2 fruit fly cellular contexts compared by ENCODE assay signal in the genomic region with DNA sequence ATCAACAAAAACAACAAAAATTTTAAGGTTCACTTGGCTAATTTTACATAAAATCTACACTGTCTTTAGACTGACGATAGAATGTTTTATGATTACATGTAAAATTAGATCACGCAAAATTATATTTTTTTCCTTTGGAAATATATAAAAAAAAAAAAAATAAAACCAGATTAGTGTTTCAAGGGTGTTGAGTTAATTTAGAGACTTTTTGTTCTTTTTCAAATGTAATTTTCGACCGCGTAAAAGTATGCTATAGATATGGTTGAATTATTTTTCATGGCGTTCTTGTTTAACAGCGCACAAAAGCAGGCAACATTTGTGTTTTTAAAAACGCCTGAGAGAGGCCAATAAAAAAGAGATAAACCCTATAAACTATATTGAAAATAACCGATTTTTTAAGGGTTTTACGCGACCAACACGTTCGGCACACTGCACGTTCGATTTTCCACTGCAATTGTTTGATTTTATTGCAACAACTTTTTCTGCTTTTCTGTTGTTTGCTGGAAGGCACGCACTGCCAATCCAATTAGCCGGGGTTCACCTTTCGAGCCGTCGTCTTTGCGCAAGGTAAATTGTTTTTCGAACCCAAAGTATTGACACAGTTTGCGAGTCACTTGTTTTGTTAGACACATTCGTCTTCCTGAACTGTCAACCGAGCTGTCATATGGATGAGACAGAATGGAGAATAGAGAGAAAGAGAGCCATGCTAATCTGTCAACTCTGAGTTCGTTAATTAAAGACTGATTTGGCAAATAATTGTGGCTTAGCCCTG.
A peak's percentile ranks its signal among the peaks of the same experiment; 100 is the strongest.
TF ChIP-seq lines count a peak whose summit lies in the region.

No protein-coding gene starts in this region.

TF ChIP-seq in whole organism, embryonic, 481 proteins besides CTCF, POLR2A, EP300 and RAD21 (continued from another document and continues in another):
- TF ChIP-seq Doc3 (GFP tag; IDR thresholded peaks at IDR 0.05; lab: Robert Waterston, UW; ENCODE audit: partially characterized antibody) (no peak), CG18262 (tag; optimal IDR thresholded peaks at IDR 0.05; lab: Kevin White, UChicago) (peak; percentile 5), gsb-n (tag; optimal IDR thresholded peaks at IDR 0.05; lab: Kevin White, UChicago) (peak; percentile 8), toy (GFP tag; IDR thresholded peaks at IDR 0.05; lab: Robert Waterston, UW) (no peak), dpn (GFP tag; optimal IDR thresholded peaks at IDR 0.05; lab: Kevin White, UChicago) (no peak), sna (GFP tag; IDR thresholded peaks at IDR 0.05; lab: Robert Waterston, UW; ENCODE audit: partially characterized antibody) (no peak), ken (GFP tag; IDR thresholded peaks at IDR 0.05; lab: Robert Waterston, UW) (no peak), ci (GFP tag; IDR thresholded peaks at IDR 0.05; lab: Robert Waterston, UW) (peak; percentile 48; the same call in 2 of the 3 replicates), NK7.1 (GFP tag; optimal IDR thresholded peaks at IDR 0.05; lab: Kevin White, UChicago) (no peak), Hr3 (GFP tag; optimal IDR thresholded peaks at IDR 0.05; lab: Kevin White, UChicago) (no peak), gem (tag; optimal IDR thresholded peaks at IDR 0.05; lab: Kevin White, UChicago) (peak; percentile 5), CG6683 (GFP tag; optimal IDR thresholded peaks at IDR 0.05; lab: Kevin White, UChicago) (no peak), Dref (GFP tag; IDR thresholded peaks at IDR 0.05; lab: Robert Waterston, UW) (no peak), sob (GFP tag; IDR thresholded peaks at IDR 0.05; lab: Robert Waterston, UW) (no peak), Opbp (GFP tag; IDR thresholded peaks at IDR 0.05; lab: Robert Waterston, UW; ENCODE audit: partially characterized antibody) (0 out of 3 replicates have a peak, but pooled peaks have one; percentile 14), CG6689 (GFP tag; IDR thresholded peaks at IDR 0.05; lab: Robert Waterston, UW) (no peak), HHEX (GFP tag; optimal IDR thresholded peaks at IDR 0.05; lab: Kevin White, UChicago) (no peak), Hey (tag; optimal IDR thresholded peaks at IDR 0.05; lab: Kevin White, UChicago) (no peak), MESR4 (GFP tag; optimal IDR thresholded peaks at IDR 0.05; lab: Kevin White, UChicago) (no peak), CG13894 (tag; optimal IDR thresholded peaks at IDR 0.05; lab: Kevin White, UChicago) (peak; percentile 36), D19A (tag; optimal IDR thresholded peaks at IDR 0.05; lab: Kevin White, UChicago) (peak; percentile 78), CG2129 (GFP tag; IDR thresholded peaks at IDR 0.05; lab: Robert Waterston, UW; ENCODE audit: partially characterized antibody) (no peak), hbn (GFP tag; IDR thresholded peaks at IDR 0.05; lab: Robert Waterston, UW; ENCODE audit: partially characterized antibody) (no peak), fu2 (GFP tag; optimal IDR thresholded peaks at IDR 0.05; lab: Kevin White, UChicago) (no peak), kah (GFP tag; optimal IDR thresholded peaks at IDR 0.05; lab: Kevin White, UChicago) (no peak), Med (GFP tag; lab: Kevin White, UChicago) (peak; percentile 72), CG13287 (GFP tag; IDR thresholded peaks at IDR 0.05; lab: Robert Waterston, UW; ENCODE audit: partially characterized antibody) (no peak), Kr (GFP tag; optimal IDR thresholded peaks at IDR 0.05; lab: Kevin White, UChicago) (no peak), CG10267 (tag; optimal IDR thresholded peaks at IDR 0.05; lab: Kevin White, UChicago) (peak; percentile 26), slbo (GFP tag; IDR thresholded peaks at IDR 0.05; lab: Robert Waterston, UW) (no peak), gcm (GFP tag; optimal IDR thresholded peaks at IDR 0.05; lab: Kevin White, UChicago) (peak; percentile 2), CG12219 (GFP tag; optimal IDR thresholded peaks at IDR 0.05; lab: Kevin White, UChicago) (no peak), CG8290 (GFP tag; optimal IDR thresholded peaks at IDR 0.05; lab: Kevin White, UChicago) (peak; percentile 23), CG8290 (tag; optimal IDR thresholded peaks at IDR 0.05; lab: Kevin White, UChicago) (no peak), CG7786 (GFP tag; optimal IDR thresholded peaks at IDR 0.05; lab: Kevin White, UChicago) (no peak), Atf3 (GFP tag; optimal IDR thresholded peaks at IDR 0.05; lab: Kevin White, UChicago) (no peak), repo (GFP tag; optimal IDR thresholded peaks at IDR 0.05; lab: Kevin White, UChicago) (no peak), h (optimal IDR thresholded peaks at IDR 0.05; lab: Kevin White, UChicago) (no peak), BtbVII (GFP tag; optimal IDR thresholded peaks at IDR 0.05; lab: Kevin White, UChicago) (no peak), CG2712 (tag; optimal IDR thresholded peaks at IDR 0.05; lab: Kevin White, UChicago) (peak; percentile 0), CG11247 (GFP tag; IDR thresholded peaks at IDR 0.05; lab: Robert Waterston, UW) (no peak), CG17359 (tag; optimal IDR thresholded peaks at IDR 0.05; lab: Kevin White, UChicago) (peak; percentile 60), CG6254 (GFP tag; optimal IDR thresholded peaks at IDR 0.05; lab: Kevin White, UChicago) (no peak), Sox100B (GFP tag; optimal IDR thresholded peaks at IDR 0.05; lab: Kevin White, UChicago) (peak; percentile 23), CHES-1-like (GFP tag; optimal IDR thresholded peaks at IDR 0.05; lab: Kevin White, UChicago) (no peak), CG17328 (GFP tag; IDR thresholded peaks at IDR 0.05; lab: Robert Waterston, UW) (no peak), wek (GFP tag; optimal IDR thresholded peaks at IDR 0.05; lab: Kevin White, UChicago) (no peak), CG3847 (GFP tag; IDR thresholded peaks at IDR 0.05; lab: Robert Waterston, UW) (no peak), Hmx (GFP tag; optimal IDR thresholded peaks at IDR 0.05; lab: Kevin White, UChicago) (no peak), trem (tag; optimal IDR thresholded peaks at IDR 0.05; lab: Kevin White, UChicago) (peak; percentile 43), unc-4 (GFP tag; IDR thresholded peaks at IDR 0.05; lab: Robert Waterston, UW; ENCODE audit: partially characterized antibody) (no peak), zf30C (GFP tag; optimal IDR thresholded peaks at IDR 0.05; lab: Kevin White, UChicago) (no peak), CG6654 (GFP tag; optimal IDR thresholded peaks at IDR 0.05; lab: Kevin White, UChicago) (peak; percentile 61), sens (GFP tag; lab: Kevin White, UChicago) (peak; percentile 31), Sry-β (GFP tag; optimal IDR thresholded peaks at IDR 0.05; lab: Kevin White, UChicago) (no peak), lbe (GFP tag; optimal IDR thresholded peaks at IDR 0.05; lab: Kevin White, UChicago) (no peak), ato (GFP tag; IDR thresholded peaks at IDR 0.05; lab: Robert Waterston, UW; ENCODE audit: partially characterized antibody) (0 out of 2 replicates have a peak, but pooled peaks have one; percentile 7), CG31441 (GFP tag; IDR thresholded peaks at IDR 0.05; lab: Robert Waterston, UW) (0 out of 2 replicates have a peak, but pooled peaks have one; percentile 35), CG11723 (GFP tag; optimal IDR thresholded peaks at IDR 0.05; lab: Kevin White, UChicago) (no peak), Asciz (GFP tag; optimal IDR thresholded peaks at IDR 0.05; lab: Kevin White, UChicago) (no peak), hb (GFP tag; IDR thresholded peaks at IDR 0.05; lab: Robert Waterston, UW; ENCODE audit: partially characterized antibody) (no peak), Hr78 (GFP tag; optimal IDR thresholded peaks at IDR 0.05; lab: Kevin White, UChicago) (no peak)

TF ChIP-seq in whole organism, prepupa, 60 proteins besides CTCF, POLR2A, EP300 and RAD21 (continued from another document):
- TF ChIP-seq Hr38 (GFP tag; optimal IDR thresholded peaks at IDR 0.05; lab: Kevin White, UChicago) (no peak), cyc (GFP tag; optimal IDR thresholded peaks at IDR 0.05; lab: Kevin White, UChicago) (no peak)
